Fruit fly (Drosophila melanogaster): Measurements from ENCODE around the gene CG18809.

The CG18809 gene

dm6 chrX:19692951-19693698 lies 51.0 kb downstream of the CG18809 start, which contains the start of gene Mer (continued):
- TF ChIP-seq CG16813 (GFP tag; IDR thresholded peaks at IDR 0.05; ENCODE audit: partially characterized antibody) = no peak
- TF ChIP-seq tup (GFP tag; optimal IDR thresholded peaks at IDR 0.05) = peak; percentile 1
- TF ChIP-seq CG17612 (GFP tag; IDR thresholded peaks at IDR 0.05) = no peak
- peak; percentile 82 for TF ChIP-seq CG12391 (tag; optimal IDR thresholded peaks at IDR 0.05)
- TF ChIP-seq CG9609 (GFP tag; optimal IDR thresholded peaks at IDR 0.05) = peak; percentile 86
- peak; percentile 89 for TF ChIP-seq pb (GFP tag; optimal IDR thresholded peaks at IDR 0.05)
- peak; percentile 59 for TF ChIP-seq stwl (tag; optimal IDR thresholded peaks at IDR 0.05)
- TF ChIP-seq CG15479 (GFP tag; optimal IDR thresholded peaks at IDR 0.05) = peak; percentile 27
- peak; percentile 70 for TF ChIP-seq CG1529 (GFP tag; optimal IDR thresholded peaks at IDR 0.05)
- peak; percentile 51; the same call in 1 of the 2 replicates for TF ChIP-seq klu (GFP tag; IDR thresholded peaks at IDR 0.05)
- peak; percentile 84 for TF ChIP-seq chm (GFP tag; IDR thresholded peaks at IDR 0.05)
- peak; percentile 74 for TF ChIP-seq disco-r (GFP tag; optimal IDR thresholded peaks at IDR 0.05)
- peak; percentile 55 for TF ChIP-seq pzg (GFP tag; optimal IDR thresholded peaks at IDR 0.05)
- TF ChIP-seq CG5953 (GFP tag; IDR thresholded peaks at IDR 0.05) = peak; percentile 75; the same call in 1 of the 2 replicates
- peak; percentile 71 for TF ChIP-seq Mes4 (GFP tag; optimal IDR thresholded peaks at IDR 0.05)
- TF ChIP-seq CG13287 (GFP tag; IDR thresholded peaks at IDR 0.05; ENCODE audit: partially characterized antibody) = peak; percentile 53; the same call in 1 of the 2 replicates
- TF ChIP-seq CG7786 (GFP tag; optimal IDR thresholded peaks at IDR 0.05) = peak; percentile 81
- TF ChIP-seq Fer1 (GFP tag; optimal IDR thresholded peaks at IDR 0.05) = peak; percentile 91
- TF ChIP-seq Aef1 (GFP tag; IDR thresholded peaks at IDR 0.05) = peak; percentile 77
- TF ChIP-seq CG30431 (GFP tag; optimal IDR thresholded peaks at IDR 0.05) = peak; percentile 67
- peak; percentile 84 for TF ChIP-seq CG30403 (GFP tag; optimal IDR thresholded peaks at IDR 0.05)
- TF ChIP-seq CG18619 (GFP tag; optimal IDR thresholded peaks at IDR 0.05) = peak; percentile 83
- peak; percentile 79 for TF ChIP-seq CG17361 (GFP tag; IDR thresholded peaks at IDR 0.05)
- TF ChIP-seq ERR (GFP tag; optimal IDR thresholded peaks at IDR 0.05) = peak; percentile 79
- peak; percentile 52 for TF ChIP-seq da (GFP tag; optimal IDR thresholded peaks at IDR 0.05)
- peak; percentile 73; the same call in 1 of the 3 replicates for TF ChIP-seq CG11456 (GFP tag; IDR thresholded peaks at IDR 0.05)
- peak; percentile 41 for TF ChIP-seq yki (optimal IDR thresholded peaks at IDR 0.05)
- no peak for TF ChIP-seq nau (GFP tag; optimal IDR thresholded peaks at IDR 0.05)
- peak; percentile 49; the same call in 2 of the 3 replicates for TF ChIP-seq B-H1 (GFP tag; IDR thresholded peaks at IDR 0.05)
- peak; percentile 82 for TF ChIP-seq Mad (GFP tag; optimal IDR thresholded peaks at IDR 0.05)
- TF ChIP-seq CG3838 (GFP tag; optimal IDR thresholded peaks at IDR 0.05) = no peak
- no peak for TF ChIP-seq usp (GFP tag; optimal IDR thresholded peaks at IDR 0.05)
- peak; percentile 6 for TF ChIP-seq corto (GFP tag; optimal IDR thresholded peaks at IDR 0.05)
- TF ChIP-seq lov (optimal IDR thresholded peaks at IDR 0.05) = no peak
- peak; percentile 48; the same call in 1 of the 3 replicates for TF ChIP-seq lov (GFP tag; IDR thresholded peaks at IDR 0.05)
- peak; percentile 62 for TF ChIP-seq ssp (GFP tag; IDR thresholded peaks at IDR 0.05)
- TF ChIP-seq mirr (GFP tag; optimal IDR thresholded peaks at IDR 0.05) = peak; percentile 85
- TF ChIP-seq CG7928 (GFP tag; optimal IDR thresholded peaks at IDR 0.05) = peak; percentile 59
- peak; percentile 62 for TF ChIP-seq twi (tag; optimal IDR thresholded peaks at IDR 0.05)
- TF ChIP-seq CG14667 (GFP tag; IDR thresholded peaks at IDR 0.05) = peak; percentile 52; the same call in 1 of the 2 replicates
- peak; percentile 80 for TF ChIP-seq CG17359 (tag; optimal IDR thresholded peaks at IDR 0.05)
- peak; percentile 83 for TF ChIP-seq gcm (GFP tag; optimal IDR thresholded peaks at IDR 0.05)
- TF ChIP-seq TFAM (GFP tag; optimal IDR thresholded peaks at IDR 0.05) = peak; percentile 11
- peak; percentile 74 for TF ChIP-seq Dek (tag; optimal IDR thresholded peaks at IDR 0.05)
- peak; percentile 31; the same call in 1 of the 3 replicates for TF ChIP-seq sr (GFP tag; IDR thresholded peaks at IDR 0.05)
- TF ChIP-seq CG10979 (tag; optimal IDR thresholded peaks at IDR 0.05) = peak; percentile 84
- peak; percentile 73 for TF ChIP-seq fd96Cb (tag; optimal IDR thresholded peaks at IDR 0.05)
- TF ChIP-seq tna (GFP tag; IDR thresholded peaks at IDR 0.05; ENCODE audit: partially characterized antibody) = peak; percentile 38; the same call in 1 of the 2 replicates
- TF ChIP-seq bigmax (GFP tag; optimal IDR thresholded peaks at IDR 0.05) = no peak
- peak; percentile 84 for TF ChIP-seq zfh2 (GFP tag; optimal IDR thresholded peaks at IDR 0.05)

Data from whole organism, embryonic.